Worm (Caenorhabditis elegans) whole organism, late embryonic: Measurements from ENCODE around the gene fbxa-196.

Experiments used
- F13H6.1 ChIP-seq: sonication (generic microtip); optimal IDR thresholded peaks from 2 replicates; lab custom pipeline; 2016; ENCODE audit warnings: missing genetic modification characterization, missing compliant biosample characterization
- ahr-1 ChIP-seq: sonication (generic microtip); optimal IDR thresholded peaks from 2 replicates; lab custom pipeline; 2016; ENCODE audit warnings: missing genetic modification characterization, missing compliant biosample characterization
- ceh-18 ChIP-seq: sonication (generic microtip); optimal IDR thresholded peaks from 2 replicates; lab custom pipeline; 2016; ENCODE audit warnings: missing genetic modification characterization, missing compliant biosample characterization
- ceh-19 ChIP-seq: fragments of 200-800 bp; sonication (Bioruptor generic); optimal IDR thresholded peaks from 2 replicates; lab custom pipeline; 2018; ENCODE audit warnings: mild to moderate bottlenecking, missing genetic modification characterization, missing compliant biosample characterization
- ceh-22 ChIP-seq: sonication (generic microtip); optimal IDR thresholded peaks from 2 replicates; lab custom pipeline; 2017; ENCODE audit warnings: missing biosample characterization, missing genetic modification characterization
- ceh-24 ChIP-seq: sonication (generic microtip); optimal IDR thresholded peaks from 2 replicates; lab custom pipeline; 2016; ENCODE audit warnings: mild to moderate bottlenecking, missing genetic modification characterization, missing compliant biosample characterization
- ceh-31 ChIP-seq: sonication (generic microtip); optimal IDR thresholded peaks from 2 replicates; lab custom pipeline; 2016; ENCODE audit warnings: missing genetic modification characterization, missing compliant biosample characterization
- ceh-6 ChIP-seq: fragments of 200-800 bp; sonication (Bioruptor generic); optimal IDR thresholded peaks from 2 replicates; lab custom pipeline; 2018; ENCODE audit warnings: mild to moderate bottlenecking, missing genetic modification characterization, missing compliant biosample characterization
- ceh-9 ChIP-seq: sonication (generic microtip); optimal IDR thresholded peaks from 2 replicates; lab custom pipeline; 2016; ENCODE audit warnings: mild to moderate bottlenecking, missing genetic modification characterization, inconsistent platforms, missing compliant biosample characterization
- dmd-4 ChIP-seq: sonication (generic microtip); optimal IDR thresholded peaks from 2 replicates; lab custom pipeline; 2016; ENCODE audit warnings: borderline replicate concordance, missing genetic modification characterization, missing compliant biosample characterization
- dve-1 ChIP-seq: sonication (generic microtip); optimal IDR thresholded peaks from 2 replicates; lab custom pipeline; 2017; ENCODE audit warnings: antibody characterized with exemption, mild to moderate bottlenecking, missing genetic modification characterization, missing compliant biosample characterization
- elt-2 ChIP-seq: sonication (generic microtip); optimal IDR thresholded peaks from 2 replicates; lab custom pipeline; 2016; ENCODE audit warnings: missing genetic modification reagents, missing genetic modification characterization, missing compliant biosample characterization
- ets-4 ChIP-seq: sonication (generic microtip); optimal IDR thresholded peaks from 2 replicates; lab custom pipeline; 2016; ENCODE audit warnings: missing genetic modification characterization, missing compliant biosample characterization
- eyg-1 ChIP-seq: sonication (generic microtip); optimal IDR thresholded peaks from 2 replicates; lab custom pipeline; 2016; ENCODE audit warnings: missing genotype, missing genetic modification characterization, missing compliant biosample characterization
- fax-1 ChIP-seq: sonication (generic microtip); optimal IDR thresholded peaks from 2 replicates; lab custom pipeline; 2016; ENCODE audit warnings: missing genotype, missing genetic modification characterization, missing compliant biosample characterization
- fkh-10 ChIP-seq: fragments of 150-350 bp; optimal IDR thresholded peaks from 2 replicates; lab custom pipeline; 2014; ENCODE audit warnings: missing biosample characterization, missing genetic modification reagents, missing genetic modification characterization
- hlh-15 ChIP-seq: sonication (generic microtip); optimal IDR thresholded peaks from 2 replicates; lab custom pipeline; 2016; ENCODE audit warnings: missing genetic modification characterization, missing compliant biosample characterization
- hlh-6 ChIP-seq: sonication (generic microtip); optimal IDR thresholded peaks from 2 replicates; lab custom pipeline; 2016; ENCODE audit warnings: missing genotype, missing genetic modification characterization, missing compliant biosample characterization
- lim-6 ChIP-seq: sonication (generic microtip); optimal IDR thresholded peaks from 2 replicates; lab custom pipeline; 2016; ENCODE audit warnings: missing genetic modification characterization, missing compliant biosample characterization
- lin-11 ChIP-seq: fragments of 200-800 bp; sonication (Bioruptor generic); optimal IDR thresholded peaks from 2 replicates; lab custom pipeline; 2018; ENCODE audit warnings: mild to moderate bottlenecking, missing genetic modification characterization, missing compliant biosample characterization
- mec-3 ChIP-seq: sonication (generic microtip); optimal IDR thresholded peaks from 2 replicates; lab custom pipeline; 2016; ENCODE audit warnings: borderline replicate concordance, missing genetic modification characterization, missing compliant biosample characterization
- nhr-232 ChIP-seq: sonication (generic microtip); optimal IDR thresholded peaks from 2 replicates; lab custom pipeline; 2016; ENCODE audit warnings: missing genetic modification characterization, missing compliant biosample characterization
- npax-4 ChIP-seq: sonication (generic microtip); optimal IDR thresholded peaks from 2 replicates; lab custom pipeline; 2016; ENCODE audit warnings: missing genetic modification characterization, missing compliant biosample characterization
- pha-2 ChIP-seq: sonication (generic microtip); optimal IDR thresholded peaks from 2 replicates; lab custom pipeline; 2017; ENCODE audit warnings: mild to moderate bottlenecking, missing genetic modification characterization, missing compliant biosample characterization
- rnt-1 ChIP-seq: sonication (generic microtip); optimal IDR thresholded peaks from 2 replicates; lab custom pipeline; 2016; ENCODE audit warnings: missing genetic modification characterization, missing compliant biosample characterization
- sox-2 ChIP-seq: fragments of 200-800 bp; sonication (Bioruptor generic); IDR thresholded peaks from 2 replicates; pipeline ENCODE4 v1.3.6; 2022; ENCODE audit warnings: missing genetic modification reagents, missing genetic modification characterization, missing compliant biosample characterization
- syd-9 ChIP-seq: sonication (generic microtip); optimal IDR thresholded peaks from 2 replicates; lab custom pipeline; 2016; ENCODE audit warnings: mild to moderate bottlenecking, missing genetic modification characterization, moderate library complexity, missing compliant biosample characterization
- ttx-3 ChIP-seq: sonication (generic microtip); optimal IDR thresholded peaks from 2 replicates; lab custom pipeline; 2016; ENCODE audit warnings: missing genetic modification reagents, missing genetic modification characterization, missing compliant biosample characterization
- unc-3 ChIP-seq, 2 experiments: fragments of 200-800 bp in 1 of 2; sonication (Bioruptor generic) in 1 of 2; sonication (generic microtip) in 1 of 2; conservative IDR thresholded peaks in 1 of 2; optimal IDR thresholded peaks in 1 of 2; 2 replicates each; pipeline versions ENCODE4 v1.3.6 to Lab custom; 2016 to 2022; ENCODE audit warnings: missing compliant biosample characterization in 2 of 2, missing genetic modification characterization in 2 of 2, missing genetic modification reagents in 1 of 2
- unc-42 ChIP-seq: sonication (generic microtip); optimal IDR thresholded peaks from 2 replicates; lab custom pipeline; 2016; ENCODE audit warnings: missing genotype, missing genetic modification characterization, missing compliant biosample characterization
- ztf-16 ChIP-seq: sonication (generic microtip); optimal IDR thresholded peaks from 2 replicates; lab custom pipeline; 2017; ENCODE audit warnings: missing genetic modification characterization, missing compliant biosample characterization

The fbxa-196 gene

DNA sequence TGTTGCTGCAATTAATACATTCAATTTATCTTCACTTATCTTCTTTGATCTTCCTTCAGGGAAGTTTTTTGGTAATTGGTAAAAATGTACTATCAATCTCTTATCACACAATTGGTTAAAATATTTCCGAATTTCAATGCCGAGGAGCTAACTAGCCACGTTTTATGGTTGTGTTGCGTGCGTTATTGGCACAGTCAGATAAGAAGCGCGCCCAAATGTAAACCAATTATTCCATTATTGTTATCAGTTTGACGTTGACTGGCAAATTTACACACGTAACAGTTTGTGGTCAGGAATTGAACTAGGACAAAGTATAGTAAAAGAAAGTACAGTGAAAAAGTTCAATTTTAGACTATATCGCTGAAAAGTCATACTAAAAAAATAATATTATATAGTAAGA, 40.9 kb upstream of the fbxa-196 start:
- TF ChIP-seq elt-2 (tag; lab: Kevin White, UChicago) (peak; percentile 13), unc-3 (GFP tag; conservative IDR thresholded peaks at IDR 0.05; lab: Robert Waterston, UW) (no peak), unc-3 (tag; optimal IDR thresholded peaks at IDR 0.05; lab: Kevin White, UChicago) (no peak)

DNA sequence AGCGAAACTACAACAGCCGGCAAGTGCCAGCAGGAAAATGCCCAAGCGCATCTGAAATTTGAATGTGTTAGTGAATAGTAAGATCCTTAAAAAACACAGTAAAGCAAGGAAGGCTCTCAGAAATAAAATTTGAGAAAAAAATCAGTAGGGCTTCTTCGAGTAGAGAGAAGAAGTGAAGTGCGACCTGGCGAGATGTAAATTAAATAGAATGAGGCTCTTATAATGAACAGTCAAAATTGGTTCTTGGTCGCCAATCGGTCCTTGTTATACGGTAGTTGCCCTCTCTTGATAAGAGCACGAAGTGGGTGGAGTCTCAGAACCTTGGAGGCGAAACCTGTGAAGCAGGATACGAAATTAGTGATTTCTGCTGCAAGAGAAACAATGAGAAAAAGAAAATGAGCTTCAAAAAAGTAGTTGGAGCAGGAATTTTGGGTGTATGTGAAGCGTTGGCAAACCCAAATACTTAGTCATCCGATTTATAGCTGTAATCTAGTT, 39.7 kb upstream of the fbxa-196 start, which contains the start of gene bcf-1:
Gene bcf-1, minus strand, starts transcription at position 51 of the 495 bp plus-strand sequence.
- TF ChIP-seq ceh-6 (no peak), hlh-15 (tag; lab: Kevin White, UChicago) (no peak), rnt-1 (tag; lab: Kevin White, UChicago) (no peak), eyg-1 (tag; lab: Kevin White, UChicago) (no peak), hlh-6 (tag; lab: Kevin White, UChicago) (no peak), ceh-9 (tag; lab: Kevin White, UChicago) (no peak), npax-4 (no peak), mec-3 (no peak), syd-9 (tag; lab: Kevin White, UChicago) (no peak), unc-42 (tag; lab: Kevin White, UChicago) (no peak), ceh-22 (tag; lab: Kevin White, UChicago) (no peak), ceh-18 (tag; lab: Kevin White, UChicago) (no peak), sox-2 (GFP tag; lab: Robert Waterston, UW) (no peak), fkh-10 (GFP tag; lab: Kevin White, UChicago) (no peak), lim-6 (tag; lab: Kevin White, UChicago) (no peak), ztf-16 (tag; lab: Kevin White, UChicago) (no peak), dmd-4 (tag; lab: Kevin White, UChicago) (no peak), lin-11 (no peak), fax-1 (tag; lab: Kevin White, UChicago) (no peak)

DNA sequence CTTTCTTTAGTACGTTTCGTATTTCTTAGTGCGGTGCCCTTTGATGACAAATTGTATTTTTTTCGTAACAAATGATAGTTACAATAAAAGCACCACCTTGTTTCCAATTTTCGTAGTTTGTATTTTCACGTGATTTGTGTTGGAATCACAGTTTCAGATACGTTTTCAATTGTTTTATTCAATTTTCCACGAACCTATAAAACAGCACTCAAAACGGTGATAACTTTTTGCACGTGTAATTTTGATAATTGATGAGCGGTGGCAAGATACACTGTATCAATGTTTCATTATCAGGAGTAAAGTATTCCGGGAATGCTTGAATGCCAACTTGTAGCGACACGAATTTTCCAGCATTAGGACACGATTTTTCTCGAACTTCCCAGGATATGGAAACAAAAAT, 37.3 kb upstream of the fbxa-196 start:
- TF ChIP-seq elt-2 (tag; lab: Kevin White, UChicago) (peak; percentile 24), ets-4 (tag; lab: Kevin White, UChicago) (no peak)

DNA sequence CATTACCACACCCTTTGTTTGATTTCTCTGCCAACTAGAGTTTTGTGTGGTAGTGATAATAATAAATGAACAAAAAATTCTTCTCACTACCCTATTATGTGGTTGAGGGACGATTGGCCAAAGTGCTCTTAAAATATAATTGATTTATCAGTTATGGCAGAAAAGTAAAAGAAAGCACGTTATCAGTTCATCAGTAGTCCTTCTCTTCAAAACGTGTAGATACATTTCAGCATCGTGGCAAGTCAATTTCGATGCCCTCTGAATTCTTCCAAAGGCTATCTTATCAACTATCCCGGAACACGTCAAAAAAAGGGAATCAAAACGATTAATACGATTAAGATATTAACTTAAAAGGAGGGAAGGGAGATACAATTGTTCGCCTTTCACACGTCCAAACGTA, 35.4 kb upstream of the fbxa-196 start:
- no peak for TF ChIP-seq ceh-19 (GFP tag; lab: Kevin White, UChicago)
- peak; percentile 54 for TF ChIP-seq elt-2 (tag; lab: Kevin White, UChicago)
- TF ChIP-seq ceh-31: no peak
- TF ChIP-seq, all 69 proteins: peak for 1

DNA sequence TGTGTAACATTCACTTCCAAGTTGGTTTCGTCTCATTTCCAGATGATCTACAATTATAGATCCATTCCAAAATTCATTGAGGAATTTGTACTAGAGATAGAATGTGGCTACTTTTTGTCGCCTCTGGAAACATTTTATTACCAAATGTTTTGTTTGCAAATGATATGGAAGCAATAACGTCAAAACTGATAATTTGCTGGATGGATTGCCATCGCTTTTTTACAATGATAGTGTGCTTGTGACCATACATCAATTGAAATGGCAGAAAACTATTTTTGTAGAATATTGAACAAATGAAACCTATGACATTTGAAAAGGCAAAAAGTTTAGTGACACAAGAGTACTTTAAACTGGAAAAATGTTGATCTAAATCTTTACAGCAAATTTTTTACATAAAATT, 34.0 kb upstream of the fbxa-196 start:
- no peak for TF ChIP-seq ahr-1 (tag; lab: Kevin White, UChicago)
- TF ChIP-seq hlh-6 (tag; lab: Kevin White, UChicago): no peak
- no peak for TF ChIP-seq dve-1 (tag; lab: Kevin White, UChicago)
- TF ChIP-seq sox-2 (GFP tag; lab: Robert Waterston, UW): no peak
- no peak for TF ChIP-seq nhr-232 (tag; lab: Kevin White, UChicago)
- TF ChIP-seq F13H6.1: no peak
- no peak for TF ChIP-seq pha-2

DNA sequence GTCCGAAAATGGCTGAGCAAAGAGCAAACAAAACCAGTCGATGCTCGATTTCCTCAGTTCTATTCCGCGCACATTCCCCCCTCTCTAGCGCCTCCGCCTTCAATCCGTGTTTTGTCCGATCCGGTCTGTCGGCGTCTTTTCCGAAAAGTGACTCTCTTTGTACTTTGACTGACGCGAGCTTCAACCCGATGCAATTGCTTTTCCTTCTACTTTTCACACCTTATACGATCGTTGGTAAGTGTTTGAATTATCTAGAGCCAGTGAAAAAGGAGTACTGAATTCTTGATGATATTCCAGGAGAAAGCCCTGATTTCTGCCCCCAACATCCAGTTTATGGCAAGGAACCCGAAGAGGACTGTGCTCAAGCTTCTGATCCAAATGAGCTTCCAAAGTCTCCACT, 33.5 kb upstream of the fbxa-196 start, which contains the start of gene cht-6:
Gene cht-6, plus strand, starts transcription at position 9 of the 400 bp plus-strand sequence.
- TF ChIP-seq ceh-18 (tag; lab: Kevin White, UChicago) (no peak), ztf-16 (tag; lab: Kevin White, UChicago) (no peak), ceh-24 (tag; lab: Kevin White, UChicago) (no peak), elt-2 (tag; lab: Kevin White, UChicago) (no peak), npax-4 (no peak), ceh-9 (tag; lab: Kevin White, UChicago) (no peak), ttx-3 (tag; lab: Kevin White, UChicago) (no peak)
- TF ChIP-seq, all 69 proteins: peak for 0
